Fruit fly (Drosophila melanogaster) S2 (cell line): Measurements from ENCODE around the gene Smvt.
A peak's percentile ranks its signal among the peaks of the same experiment; 100 is the strongest.

Experiments
- CG8478 ChIP-seq: fragments of >200 bp; optimal IDR thresholded peaks from 2 replicates; lab custom pipeline; 2018
- CTCF ChIP-seq, 2 experiments: fragments of >200 bp; optimal IDR thresholded peaks; 2 replicates each; lab custom pipeline; 2018

Gene Smvt

dm6 chr3R:31761529-31762009 is at the start of gene Smvt:
TSS of gene Smvt (minus strand) at chr3R:31761579.
- TF ChIP-seq CTCF (optimal IDR thresholded peaks at IDR 0.05; lab: Kevin White, UChicago) (no peak), CG8478 (lab: Kevin White, UChicago) (no peak)

DNA sequence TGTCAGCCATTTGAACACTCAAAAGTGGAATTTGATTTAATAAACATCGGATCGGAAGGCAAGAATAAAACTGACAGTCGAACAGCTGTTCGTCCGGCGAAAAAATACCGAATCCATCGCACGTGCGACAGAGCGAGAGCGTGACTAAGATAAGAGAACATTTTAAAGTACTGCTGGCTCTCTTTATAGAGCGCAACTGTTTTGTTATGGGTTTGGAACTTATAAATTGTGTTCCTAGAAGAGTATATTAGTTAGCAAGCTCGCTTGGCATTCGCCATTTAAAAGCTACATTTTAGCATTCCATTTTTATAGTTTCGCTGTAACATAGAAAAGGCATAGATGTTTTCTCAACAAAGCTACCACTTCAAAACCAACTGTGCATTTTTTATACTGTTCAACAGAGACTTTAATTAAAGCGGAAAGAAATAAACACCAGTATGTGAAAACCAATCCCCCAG is 48.7 kb upstream of the Smvt start, which contains the start of gene Rift:
Gene Rift (minus strand): TSS at position 114 of the 458 bp plus-strand sequence.
- TF ChIP-seq CTCF (optimal IDR thresholded peaks at IDR 0.05; lab: Kevin White, UChicago): no peak
- TF ChIP-seq CG8478 (lab: Kevin White, UChicago): no peak

DNA sequence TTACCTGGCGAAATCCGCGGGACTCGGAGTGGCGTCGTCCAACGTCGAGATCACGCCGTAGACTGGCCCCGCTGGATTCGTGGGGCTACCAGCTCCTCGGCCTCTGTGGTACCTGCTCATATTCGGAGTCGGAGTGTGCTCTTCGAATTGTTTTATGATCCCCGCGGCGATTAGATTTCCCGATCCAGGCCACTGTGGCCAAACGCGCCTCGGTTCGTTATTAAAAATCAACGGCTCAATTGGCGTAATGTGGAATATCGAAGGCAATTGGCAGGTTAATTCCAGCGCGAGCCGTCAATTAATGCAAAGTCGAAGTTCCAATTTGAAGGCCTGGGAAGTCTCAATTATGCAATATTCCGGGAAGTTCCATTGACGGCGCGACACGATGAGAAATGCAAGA is 48.2 kb upstream of the Smvt start:
- TF ChIP-seq CG8478 (lab: Kevin White, UChicago) (no peak), CTCF (optimal IDR thresholded peaks at IDR 0.05; lab: Kevin White, UChicago) (no peak)

DNA sequence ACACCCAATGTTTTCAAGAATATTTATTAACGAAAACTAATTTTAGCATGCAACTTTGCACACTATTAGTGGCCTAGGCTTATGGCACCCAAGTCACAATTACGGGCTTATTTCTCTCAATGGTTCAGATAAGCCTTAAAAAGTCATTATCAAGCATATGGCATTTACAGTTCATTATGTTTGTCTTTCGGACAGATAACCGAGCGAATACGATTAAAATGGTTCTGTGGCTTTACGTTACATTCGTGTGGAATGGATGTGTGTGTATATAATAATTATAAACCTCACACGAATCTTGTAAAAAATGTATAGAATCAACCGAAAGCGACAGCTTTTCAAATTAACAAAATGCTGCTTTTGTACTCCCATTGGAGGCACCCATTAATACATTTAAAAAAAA is 47.2 kb upstream of the Smvt start:
- TF ChIP-seq CTCF (optimal IDR thresholded peaks at IDR 0.05; lab: Kevin White, UChicago): no peak
- TF ChIP-seq CG8478 (lab: Kevin White, UChicago): no peak

dm6 chr3R:31805228-31805738 is 43.9 kb upstream of the Smvt start, which contains the start of the genes CG42233 and CG1971:
TSS of gene CG42233 (minus strand) at chr3R:31805278.
TSS of gene CG1971 (plus strand) at chr3R:31805468.
- TF ChIP-seq CG8478 (lab: Kevin White, UChicago) (no peak), CTCF (optimal IDR thresholded peaks at IDR 0.05; lab: Kevin White, UChicago) (no peak)

DNA sequence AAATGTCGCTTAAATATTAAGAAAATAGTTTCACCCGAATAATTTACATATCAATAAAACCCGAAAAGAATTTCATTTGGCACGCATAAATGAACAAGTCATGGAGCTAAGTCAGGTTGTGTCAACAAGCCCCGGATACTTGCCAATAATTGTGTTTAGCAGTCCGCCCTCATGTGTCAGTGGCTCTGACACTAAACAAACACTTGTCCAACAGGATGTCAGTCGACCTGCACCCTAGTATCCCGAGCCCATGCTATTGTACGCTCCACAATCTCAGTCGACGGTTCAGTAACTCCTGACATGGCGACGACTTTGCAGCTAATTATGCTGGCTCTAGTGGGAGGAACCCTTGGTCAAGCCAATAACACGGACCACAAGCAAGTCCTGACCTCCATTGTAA is 39.3 kb upstream of the Smvt start, which contains the start of gene Ir100a:
Gene Ir100a (plus strand): TSS at position 301 of the 400 bp plus-strand sequence.
- no peak for TF ChIP-seq CG8478 (lab: Kevin White, UChicago)
- TF ChIP-seq CTCF (optimal IDR thresholded peaks at IDR 0.05; lab: Kevin White, UChicago): no peak

- TF ChIP-seq CTCF (optimal IDR thresholded peaks at IDR 0.05; lab: Kevin White, UChicago) (peak in 1 of 2 experiments; percentile 38), CG8478 (lab: Kevin White, UChicago) (no peak)
Observed at dm6 chr3R:31794457-31794856, 33.1 kb upstream of the Smvt start.

DNA sequence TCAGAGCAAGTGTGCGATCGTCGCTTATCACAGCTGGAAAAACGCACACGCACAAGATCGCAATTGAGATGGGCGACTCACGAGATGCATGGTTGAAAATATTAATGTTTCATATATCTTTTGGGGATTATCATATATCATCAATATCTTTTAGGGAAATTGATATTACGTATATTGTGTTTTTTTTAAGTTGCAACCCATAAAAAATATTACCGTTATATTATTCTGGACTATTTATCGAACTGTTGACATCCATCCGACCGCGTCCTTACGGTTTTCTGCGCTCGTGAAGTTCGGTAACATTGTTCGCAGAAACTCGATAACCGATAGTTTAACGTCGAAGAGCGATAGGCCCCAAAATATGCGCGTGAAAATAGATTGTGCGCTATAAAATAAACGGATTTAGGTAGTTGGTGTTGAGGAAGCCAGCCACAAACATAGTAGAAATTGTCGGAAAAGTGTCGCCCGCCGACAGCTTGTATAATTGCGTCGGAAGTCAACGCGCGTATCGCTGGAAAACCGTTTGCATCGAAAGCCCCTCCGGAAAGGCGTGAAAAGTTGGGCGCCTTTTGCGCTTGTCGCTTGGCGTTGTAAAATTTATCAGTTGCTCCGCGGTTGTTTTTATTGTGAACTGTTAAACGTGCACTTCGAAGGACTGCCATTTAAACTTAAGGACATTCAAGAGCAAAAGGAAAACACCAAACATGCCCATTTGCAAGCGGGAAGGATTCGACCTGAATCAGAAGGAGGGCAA is 32.5 kb upstream of the Smvt start, which contains the start of the genes Mccc1 and Acf:
Gene Mccc1 (minus strand): TSS at position 244 of the 754 bp plus-strand sequence.
Gene Acf (plus strand): TSS at position 318 of the 754 bp plus-strand sequence.
- TF ChIP-seq CTCF (optimal IDR thresholded peaks at IDR 0.05; lab: Kevin White, UChicago): no peak
- no peak for TF ChIP-seq CG8478 (lab: Kevin White, UChicago)

dm6 chr3R:31777482-31778165 is 16.2 kb upstream of the Smvt start:
- no peak for TF ChIP-seq CTCF (optimal IDR thresholded peaks at IDR 0.05; lab: Kevin White, UChicago)
- no peak for TF ChIP-seq CG8478 (lab: Kevin White, UChicago)

dm6 chr3R:31776583-31777362 is 15.4 kb upstream of the Smvt start, which contains the start of the genes CG2126 and faf:
TSS of gene CG2126 (minus strand) at chr3R:31776652.
TSS of gene faf (plus strand) at chr3R:31777020.
- TF ChIP-seq CTCF (optimal IDR thresholded peaks at IDR 0.05; lab: Kevin White, UChicago) (no peak), CG8478 (lab: Kevin White, UChicago) (no peak)

dm6 chr3R:31771790-31772576 is 10.6 kb upstream of the Smvt start, which contains the start of the genes betaGlu and sip3:
TSS of gene betaGlu (minus strand) at chr3R:31771848.
TSS of gene sip3 (plus strand) at chr3R:31772219.
- TF ChIP-seq CG8478 (lab: Kevin White, UChicago) (no peak), CTCF (optimal IDR thresholded peaks at IDR 0.05; lab: Kevin White, UChicago) (no peak)

DNA sequence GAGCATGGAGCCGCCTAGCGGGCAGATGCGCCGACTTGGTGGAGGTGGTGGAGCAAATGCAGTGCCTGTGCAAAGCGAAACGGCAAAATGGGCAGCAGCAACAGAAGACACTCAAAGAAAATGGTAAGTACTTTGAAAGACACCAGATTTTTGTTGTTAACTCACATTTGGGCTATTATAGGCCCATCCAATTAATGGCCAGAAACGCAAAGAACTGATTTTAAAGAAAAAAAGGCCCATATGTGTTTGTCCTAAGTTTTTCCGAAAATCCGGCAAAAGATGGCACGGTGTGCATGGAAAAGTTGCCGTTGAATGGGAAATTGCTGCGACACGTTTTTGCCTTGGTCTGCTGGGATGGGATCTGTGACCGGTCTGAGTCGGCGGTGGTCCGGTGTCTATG is 6.8 kb upstream of the Smvt start:
- TF ChIP-seq CTCF (optimal IDR thresholded peaks at IDR 0.05; lab: Kevin White, UChicago) (no peak), CG8478 (lab: Kevin White, UChicago) (no peak)

DNA sequence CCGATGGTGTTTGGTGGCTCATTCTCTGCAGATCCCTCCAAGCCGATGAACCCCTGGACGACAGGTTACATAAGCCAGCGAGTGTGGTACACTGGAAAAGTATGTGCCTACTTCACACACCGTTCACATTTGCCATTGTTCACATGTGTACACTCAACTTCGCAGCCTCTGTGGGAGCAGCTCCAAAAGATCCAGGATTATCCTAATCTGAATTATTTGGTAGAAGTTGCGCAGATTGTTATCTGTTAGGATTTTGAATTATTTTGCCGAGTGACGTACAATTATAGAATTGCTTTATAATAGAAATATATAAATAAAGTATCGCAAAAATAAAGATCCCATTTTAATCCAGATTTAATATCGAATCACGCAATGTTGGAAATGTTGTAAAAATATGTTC is 6.1 kb upstream of the Smvt start:
- TF ChIP-seq CTCF (optimal IDR thresholded peaks at IDR 0.05; lab: Kevin White, UChicago) (no peak), CG8478 (lab: Kevin White, UChicago) (no peak)
